Worm (Caenorhabditis elegans): Measurements from ENCODE around the gene F38B2.2.

DNA sequence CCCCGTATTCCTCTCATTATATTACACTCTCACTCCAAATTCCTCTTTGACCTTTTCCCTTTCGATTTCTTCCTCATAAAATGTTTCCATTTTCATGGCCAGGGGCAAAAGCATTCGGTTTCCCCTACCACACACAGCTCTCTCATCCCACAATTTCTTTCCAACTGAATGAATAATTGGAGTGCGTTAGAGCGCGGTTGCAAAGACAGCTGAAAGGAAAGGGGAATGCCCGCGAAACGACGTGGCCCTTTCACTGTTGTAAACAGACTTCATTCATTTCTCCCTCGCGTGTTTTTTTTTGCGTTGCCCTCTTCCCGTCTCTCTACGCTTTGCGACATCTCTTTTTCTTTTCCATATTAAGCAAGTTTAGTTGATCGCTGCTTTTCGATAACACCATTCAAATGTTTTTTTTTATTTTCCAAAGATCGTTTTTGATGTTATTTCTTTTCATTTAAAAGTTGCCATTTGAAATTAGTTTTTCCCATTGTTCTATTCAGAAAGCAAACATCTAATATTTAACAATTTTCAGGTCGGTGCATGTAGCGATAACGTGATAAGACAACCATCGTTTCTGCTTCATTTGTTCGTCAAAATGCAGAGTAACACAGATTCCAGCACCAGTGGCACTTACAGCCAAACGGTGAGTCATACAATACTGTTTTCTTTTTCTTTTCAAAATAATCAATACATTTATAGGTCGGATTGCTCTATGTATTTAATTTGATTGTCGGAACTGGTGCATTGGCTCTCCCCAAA, 16.7 kb downstream of the F38B2.2 start, which contains the start of gene C03A3.2:
- TF ChIP-seq snpc-4 (tag; optimal IDR thresholded peaks at IDR 0.05) = no peak
- TF ChIP-seq ama-1 (optimal IDR thresholded peaks at IDR 0.05) = no peak
- TF ChIP-seq ZK546.5 (tag; optimal IDR thresholded peaks at IDR 0.05) = no peak
- TF ChIP-seq daf-19 (GFP tag; conservative IDR thresholded peaks at IDR 0.05) = no peak
- TF ChIP-seq fos-1 (tag; optimal IDR thresholded peaks at IDR 0.05) = no peak
- peak; percentile 58 for TF ChIP-seq hlh-30 (tag; optimal IDR thresholded peaks at IDR 0.05; ENCODE audit: insufficient read depth)
- no peak for TF ChIP-seq R02D3.7 (tag; optimal IDR thresholded peaks at IDR 0.05)
- TF ChIP-seq nhr-11 (tag; optimal IDR thresholded peaks at IDR 0.05) = peak; percentile 55
- TF ChIP-seq ceh-82 (tag; optimal IDR thresholded peaks at IDR 0.05) = no peak
- TF ChIP-seq lir-3 (tag; optimal IDR thresholded peaks at IDR 0.05) = no peak
- TF ChIP-seq mdl-1 (tag; optimal IDR thresholded peaks at IDR 0.05) = peak in 1 of 2 experiments; percentile 82
- no peak for TF ChIP-seq ceh-28 (tag; optimal IDR thresholded peaks at IDR 0.05)
- TF ChIP-seq lin-38 (GFP tag; IDR thresholded peaks at IDR 0.05) = peak; percentile 87
- no peak for TF ChIP-seq ces-1 (GFP tag; optimal IDR thresholded peaks at IDR 0.05)

Data from whole organism, L4 larva.